Fruit fly (Drosophila melanogaster) whole organism, pupa: Measurements from ENCODE around the gene Gpdh1.

Source experiments
- CG10348 ChIP-seq: fragments of 200-800 bp; sonication (Bioruptor generic); IDR thresholded peaks from 2 replicates; pipeline ENCODE4 v1.3.6; 2022; ENCODE audit warnings: missing biosample characterization, missing genetic modification characterization
- CG12605 ChIP-seq: fragments of 200-800 bp; sonication (Bioruptor generic); IDR thresholded peaks from 2 replicates; pipeline ENCODE4 v1.3.6; 2022; ENCODE audit warnings: missing biosample characterization, missing genetic modification characterization
- CG13204 ChIP-seq: fragments of 200-800 bp; sonication (Bioruptor generic); optimal IDR thresholded peaks from 2 replicates; lab custom pipeline; 2018; ENCODE audit warnings: missing biosample characterization, mild to moderate bottlenecking, missing genetic modification characterization, moderate library complexity
- CG14655 ChIP-seq: fragments of 200-800 bp; sonication (Bioruptor generic); optimal IDR thresholded peaks from 3 replicates; lab custom pipeline; 2017; ENCODE audit warnings: mild to moderate bottlenecking, missing biosample characterization, missing genetic modification reagents, missing genetic modification characterization
- CG15710 ChIP-seq: fragments of 200-800 bp; sonication (Bioruptor generic); optimal IDR thresholded peaks from 2 replicates; lab custom pipeline; 2018; ENCODE audit warnings: missing biosample characterization, mild to moderate bottlenecking, missing genetic modification characterization, moderate library complexity
- CG17806 ChIP-seq: fragments of 200-800 bp; sonication (Bioruptor generic); optimal IDR thresholded peaks from 2 replicates; lab custom pipeline; 2018; ENCODE audit warnings: missing biosample characterization, mild to moderate bottlenecking, missing genetic modification characterization, moderate library complexity
- CG32121 ChIP-seq: fragments of 200-800 bp; sonication (Bioruptor generic); IDR thresholded peaks from 2 replicates; pipeline ENCODE4 v1.3.6; 2022; ENCODE audit warnings: missing biosample characterization, missing genetic modification characterization
- CG34367 ChIP-seq: fragments of 200-800 bp; sonication (Bioruptor generic); optimal IDR thresholded peaks from 2 replicates; lab custom pipeline; 2018; ENCODE audit warnings: missing biosample characterization, mild to moderate bottlenecking, missing genetic modification characterization
- CG4496 ChIP-seq: fragments of 200-800 bp; sonication (Bioruptor generic); IDR thresholded peaks from 3 replicates; pipeline ENCODE4 v1.3.6; 2022; ENCODE audit warnings: missing biosample characterization, missing genetic modification characterization
- CG8159 ChIP-seq: fragments of 200-800 bp; sonication (Bioruptor generic); optimal IDR thresholded peaks from 3 replicates; lab custom pipeline; 2018; ENCODE audit warnings: missing biosample characterization, mild to moderate bottlenecking, missing genetic modification characterization, moderate library complexity
- CG8301 ChIP-seq: fragments of 200-800 bp; sonication (Bioruptor generic); optimal IDR thresholded peaks from 2 replicates; lab custom pipeline; 2018; ENCODE audit warnings: missing biosample characterization, mild to moderate bottlenecking, missing genetic modification characterization
- CG9948 ChIP-seq: fragments of 200-800 bp; sonication (Bioruptor generic); optimal IDR thresholded peaks from 2 replicates; lab custom pipeline; 2018; ENCODE audit warnings: missing biosample characterization, mild to moderate bottlenecking, missing genetic modification characterization, moderate library complexity
- D1 ChIP-seq: fragments of 200-800 bp; sonication (Bioruptor generic); optimal IDR thresholded peaks from 2 replicates; lab custom pipeline; 2018; ENCODE audit warnings: missing biosample characterization, mild to moderate bottlenecking, missing genetic modification characterization, moderate library complexity
- EcR ChIP-seq: fragments of 200-800 bp; sonication (Bioruptor generic); optimal IDR thresholded peaks from 3 replicates; lab custom pipeline; 2019; ENCODE audit warnings: missing biosample characterization, missing genetic modification characterization, mild to moderate bottlenecking, moderate library complexity, missing genetic modification reagents
- Ets98B ChIP-seq: fragments of 200-800 bp; sonication (Bioruptor generic); IDR thresholded peaks from 2 replicates; pipeline ENCODE4 v1.3.6; 2022; ENCODE audit warnings: missing biosample characterization, missing genetic modification characterization
- Pif1A ChIP-seq: fragments of 200-800 bp; sonication (Bioruptor generic); optimal IDR thresholded peaks from 3 replicates; lab custom pipeline; 2016; ENCODE audit warnings: missing biosample characterization, missing genetic modification characterization
- Pif1B ChIP-seq: fragments of 200-800 bp; sonication (Bioruptor generic); optimal IDR thresholded peaks from 3 replicates; lab custom pipeline; 2016; ENCODE audit warnings: missing biosample characterization, missing genetic modification characterization
- Snoo ChIP-seq: fragments of 200-800 bp; sonication (Bioruptor generic); optimal IDR thresholded peaks from 3 replicates; lab custom pipeline; 2017; ENCODE audit warnings: missing biosample characterization, mild to moderate bottlenecking, missing genetic modification characterization, inconsistent platforms
- fd96Ca ChIP-seq: fragments of 200-800 bp; sonication (Bioruptor generic); IDR thresholded peaks from 3 replicates; pipeline ENCODE4 v1.3.6; 2022; ENCODE audit warnings: missing biosample characterization, missing genetic modification characterization
- gl ChIP-seq: fragments of 200-800 bp; sonication (Bioruptor generic); optimal IDR thresholded peaks from 2 replicates; lab custom pipeline; 2018; ENCODE audit warnings: missing biosample characterization, mild to moderate bottlenecking, missing genetic modification characterization
- rn ChIP-seq: fragments of 200-800 bp; sonication (Bioruptor generic); IDR thresholded peaks from 2 replicates; pipeline ENCODE4 v1.3.6; 2022; ENCODE audit warnings: missing biosample characterization, missing genetic modification characterization

Gene Gpdh1

dm6 chr2L:5927363-5927762, 16.1 kb upstream of the Gpdh1 start:
- TF ChIP-seq CG34367 (tag; lab: Kevin White, UChicago), result no peak
- no peak for TF ChIP-seq Ets98B
- no peak for TF ChIP-seq D1
- no peak for TF ChIP-seq CG10348 (GFP tag; lab: Robert Waterston, UW)
- TF ChIP-seq CG17806 (tag; lab: Kevin White, UChicago), result no peak
- no peak for TF ChIP-seq CG8159 (tag; lab: Kevin White, UChicago)
- TF ChIP-seq Pif1A (GFP tag; lab: Kevin White, UChicago), result no peak
- TF ChIP-seq Snoo (tag; lab: Kevin White, UChicago), result no peak
- TF ChIP-seq CG13204 (GFP tag; lab: Kevin White, UChicago), result no peak
- no peak for TF ChIP-seq CG4496 (GFP tag; lab: Robert Waterston, UW)
- no peak for TF ChIP-seq CG15710 (tag; lab: Kevin White, UChicago)
- no peak for TF ChIP-seq rn
- TF ChIP-seq Pif1B (GFP tag; lab: Kevin White, UChicago), result no peak
- TF ChIP-seq CG14655, result no peak
- TF ChIP-seq EcR, result no peak
- no peak for TF ChIP-seq CG32121

dm6 chr2L:5944305-5945282, 1.2 kb downstream of the Gpdh1 start:
- peak; percentile 15; the same call in 1 of the 2 replicates for TF ChIP-seq Ets98B
- TF ChIP-seq EcR, result peak; percentile 89
- no peak for TF ChIP-seq CG10348 (GFP tag; lab: Robert Waterston, UW)
- peak; percentile 65; the same call in 1 of the 2 replicates for TF ChIP-seq CG12605
- TF ChIP-seq CG8159 (tag; lab: Kevin White, UChicago), result no peak
- no peak for TF ChIP-seq CG8301 (tag; lab: Kevin White, UChicago)
- TF ChIP-seq Pif1B (GFP tag; lab: Kevin White, UChicago), result no peak
- no peak for TF ChIP-seq CG15710 (tag; lab: Kevin White, UChicago)
- no peak for TF ChIP-seq fd96Ca
- TF ChIP-seq Pif1A (GFP tag; lab: Kevin White, UChicago), result no peak
- no peak for TF ChIP-seq rn
- TF ChIP-seq CG34367 (tag; lab: Kevin White, UChicago), result no peak
- no peak for TF ChIP-seq CG9948

dm6 chr2L:5945651-5946547, 2.5 kb downstream of the Gpdh1 start:
- TF ChIP-seq CG17806 (tag; lab: Kevin White, UChicago) (no peak), Pif1A (GFP tag; lab: Kevin White, UChicago) (no peak), Ets98B (no peak), rn (no peak)

dm6 chr2L:5946728-5947127, 3.3 kb downstream of the Gpdh1 start:
- TF ChIP-seq CG9948, result no peak
- no peak for TF ChIP-seq CG17806 (tag; lab: Kevin White, UChicago)
- TF ChIP-seq CG15710 (tag; lab: Kevin White, UChicago), result no peak
- TF ChIP-seq CG12605, result no peak
- no peak for TF ChIP-seq Ets98B
- TF ChIP-seq EcR, result no peak
- no peak for TF ChIP-seq CG13204 (GFP tag; lab: Kevin White, UChicago)
- TF ChIP-seq CG8159 (tag; lab: Kevin White, UChicago), result no peak
- TF ChIP-seq rn, result no peak

- TF ChIP-seq CG12605 (no peak), CG34367 (tag; lab: Kevin White, UChicago) (no peak), EcR (no peak), CG8159 (tag; lab: Kevin White, UChicago) (no peak), CG8301 (tag; lab: Kevin White, UChicago) (no peak), CG10348 (GFP tag; lab: Robert Waterston, UW) (no peak), fd96Ca (no peak), rn (no peak), Snoo (tag; lab: Kevin White, UChicago) (no peak), gl (tag; lab: Kevin White, UChicago) (no peak), CG9948 (no peak), Pif1B (GFP tag; lab: Kevin White, UChicago) (no peak), CG17806 (tag; lab: Kevin White, UChicago) (no peak), CG32121 (no peak)
These were observed 4.1 kb downstream of the Gpdh1 start for dm6 chr2L:5947504-5947903.
